Worm (Caenorhabditis elegans): ENCODE data around the gene Y57G11C.51.

The Y57G11C.51 gene

DNA sequence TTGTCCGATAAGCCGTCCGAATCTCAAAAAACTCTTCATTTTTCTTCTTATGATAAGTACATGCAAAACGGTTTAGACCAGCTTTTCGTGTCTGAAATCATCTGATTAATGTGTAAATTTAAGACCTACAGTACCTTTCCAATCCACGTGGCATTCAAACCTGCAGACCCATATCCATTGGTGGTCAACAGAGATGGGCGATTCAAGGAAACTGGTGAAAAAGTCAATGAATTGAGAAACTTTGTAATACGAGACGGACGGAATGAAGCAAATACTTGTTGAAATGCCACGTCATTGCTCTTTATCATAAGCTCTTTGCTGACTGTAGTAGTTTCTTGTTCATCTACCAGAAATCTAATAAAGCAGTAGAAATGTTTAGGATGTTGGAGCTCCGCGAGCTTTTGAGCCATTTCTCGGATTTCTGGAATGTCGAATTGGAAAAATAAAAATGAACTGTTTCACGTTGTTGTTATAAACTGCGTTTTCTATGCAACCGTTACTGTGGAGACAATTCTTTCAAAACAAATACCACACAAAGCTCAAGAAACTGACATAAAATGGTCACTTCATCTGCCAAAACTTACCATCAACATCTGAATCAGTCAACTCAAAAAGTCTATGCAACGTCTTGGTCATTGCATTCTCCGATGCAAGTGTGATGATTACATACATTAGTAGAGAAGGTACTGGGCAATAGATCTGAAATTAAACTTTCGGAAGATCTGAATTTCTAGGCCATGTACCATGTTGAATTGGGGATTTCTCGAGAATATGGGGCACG, 10.2 kb downstream of the Y57G11C.51 start:
- TF ChIP-seq ztf-29 (GFP tag; IDR thresholded peaks at IDR 0.05): no peak
- no peak for TF ChIP-seq cog-1 (tag; optimal IDR thresholded peaks at IDR 0.05)
- no peak for TF ChIP-seq ztf-23 (GFP tag; IDR thresholded peaks at IDR 0.05)
- TF ChIP-seq tab-1 (GFP tag; IDR thresholded peaks at IDR 0.05): no peak
- TF ChIP-seq med-1 (GFP tag; optimal IDR thresholded peaks at IDR 0.05; ENCODE audit: insufficient read depth): no peak
- no peak for TF ChIP-seq T22C8.4 (GFP tag; IDR thresholded peaks at IDR 0.05)
- TF ChIP-seq klf-2 (GFP tag; conservative IDR thresholded peaks at IDR 0.05): no peak
- no peak for TF ChIP-seq ref-1 (GFP tag; conservative IDR thresholded peaks at IDR 0.05)
- TF ChIP-seq flt-1 (GFP tag; IDR thresholded peaks at IDR 0.05): no peak

DNA sequence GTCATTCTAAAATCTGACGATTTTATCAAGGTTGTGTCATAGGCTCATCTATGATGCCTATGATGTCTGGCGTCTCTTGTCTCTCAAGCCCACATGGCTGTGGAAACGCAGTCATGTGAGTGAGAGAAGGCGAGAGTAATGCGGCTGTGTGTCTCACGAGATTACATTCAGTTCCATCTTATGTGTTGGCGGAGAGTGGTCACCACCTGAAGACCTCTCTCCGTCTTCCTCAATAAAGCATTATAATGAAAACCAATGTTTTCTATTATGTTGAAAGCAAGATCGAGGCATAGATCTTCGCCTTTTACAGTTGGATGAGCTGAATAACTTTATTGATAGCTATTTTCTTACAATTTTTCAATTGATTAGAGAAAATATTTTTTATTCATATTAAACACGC, 11.0 kb downstream of the Y57G11C.51 start:
- TF ChIP-seq cog-1 (tag; optimal IDR thresholded peaks at IDR 0.05): peak; percentile 12

DNA sequence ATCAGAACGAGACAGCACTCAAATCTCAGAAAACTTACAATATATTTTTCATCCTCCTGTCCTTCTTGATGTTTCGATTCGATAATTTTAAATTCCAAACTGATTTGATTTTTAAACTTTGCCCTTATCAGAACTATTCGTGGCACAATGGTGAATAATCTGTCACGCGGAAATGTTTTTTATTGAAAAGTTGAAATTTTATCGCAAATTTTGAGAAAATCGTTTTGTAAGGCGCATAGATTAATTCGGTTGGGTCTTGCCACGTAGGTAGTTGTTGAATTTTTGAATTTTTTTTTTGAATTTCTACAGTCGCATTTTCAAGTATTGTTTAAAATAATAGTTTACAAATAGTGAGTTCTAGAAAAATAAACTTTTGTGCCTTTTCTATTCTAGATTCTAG, 13.5 kb downstream of the Y57G11C.51 start, which contains the start of gene ptp-5.2:
Gene ptp-5.2, minus strand, starts transcription at position 101 of the 400 bp plus-strand sequence.
- TF ChIP-seq T22C8.4 (GFP tag; IDR thresholded peaks at IDR 0.05) (no peak), flt-1 (GFP tag; IDR thresholded peaks at IDR 0.05) (no peak), ref-1 (GFP tag; conservative IDR thresholded peaks at IDR 0.05) (no peak), ztf-29 (GFP tag; IDR thresholded peaks at IDR 0.05) (no peak), cog-1 (tag; optimal IDR thresholded peaks at IDR 0.05) (no peak), klf-2 (GFP tag; conservative IDR thresholded peaks at IDR 0.05) (no peak), ztf-23 (GFP tag; IDR thresholded peaks at IDR 0.05) (no peak), tab-1 (GFP tag; IDR thresholded peaks at IDR 0.05) (no peak), med-1 (GFP tag; optimal IDR thresholded peaks at IDR 0.05; ENCODE audit: insufficient read depth) (no peak)

- no peak for TF ChIP-seq ztf-29 (GFP tag; IDR thresholded peaks at IDR 0.05)
- no peak for TF ChIP-seq cog-1 (tag; optimal IDR thresholded peaks at IDR 0.05)
- TF ChIP-seq tab-1 (GFP tag; IDR thresholded peaks at IDR 0.05): no peak
- no peak for TF ChIP-seq ztf-23 (GFP tag; IDR thresholded peaks at IDR 0.05)
- no peak for TF ChIP-seq klf-2 (GFP tag; conservative IDR thresholded peaks at IDR 0.05)
- TF ChIP-seq med-1 (GFP tag; optimal IDR thresholded peaks at IDR 0.05; ENCODE audit: insufficient read depth): no peak
- TF ChIP-seq T22C8.4 (GFP tag; IDR thresholded peaks at IDR 0.05): no peak
- TF ChIP-seq flt-1 (GFP tag; IDR thresholded peaks at IDR 0.05): no peak
- TF ChIP-seq ref-1 (GFP tag; conservative IDR thresholded peaks at IDR 0.05): no peak
These were observed 14.7 kb downstream of the Y57G11C.51 start for ce11 chrIV:14759662-14760061.

- TF ChIP-seq cog-1 (tag; optimal IDR thresholded peaks at IDR 0.05) (no peak), flt-1 (GFP tag; IDR thresholded peaks at IDR 0.05) (no peak), T22C8.4 (GFP tag; IDR thresholded peaks at IDR 0.05) (no peak), klf-2 (GFP tag; conservative IDR thresholded peaks at IDR 0.05) (no peak), med-1 (GFP tag; optimal IDR thresholded peaks at IDR 0.05; ENCODE audit: insufficient read depth) (no peak), ztf-29 (GFP tag; IDR thresholded peaks at IDR 0.05) (no peak), ztf-23 (GFP tag; IDR thresholded peaks at IDR 0.05) (no peak), ref-1 (GFP tag; conservative IDR thresholded peaks at IDR 0.05) (no peak), tab-1 (GFP tag; IDR thresholded peaks at IDR 0.05) (no peak)
These were observed 16.6 kb downstream of the Y57G11C.51 start for ce11 chrIV:14757786-14758185.

DNA sequence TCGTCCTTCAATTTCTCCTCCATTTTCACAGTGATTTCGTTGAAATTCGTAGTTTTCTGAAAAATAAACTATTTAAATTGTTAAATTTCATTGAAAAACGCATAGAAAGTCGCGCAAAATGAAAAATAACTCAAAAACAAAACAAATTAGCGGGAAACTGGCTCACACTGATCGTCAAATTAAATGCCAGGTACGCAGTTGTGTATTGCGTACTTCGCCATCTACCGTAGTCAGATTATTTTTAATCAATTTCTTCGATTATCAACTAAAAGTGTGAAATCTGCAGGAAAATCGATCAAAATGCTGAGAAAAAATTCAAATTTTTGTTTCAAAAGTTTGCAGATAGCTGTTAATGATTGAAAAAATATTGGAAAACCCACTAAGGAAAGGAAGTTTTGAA, 19.4 kb downstream of the Y57G11C.51 start, which contains the start of gene Y57G11C.499:
Gene Y57G11C.499, minus strand, starts transcription at position 23 of the 400 bp plus-strand sequence.
- no peak for TF ChIP-seq med-1 (GFP tag; optimal IDR thresholded peaks at IDR 0.05; ENCODE audit: insufficient read depth)
- no peak for TF ChIP-seq flt-1 (GFP tag; IDR thresholded peaks at IDR 0.05)

- TF ChIP-seq klf-2 (GFP tag; conservative IDR thresholded peaks at IDR 0.05): no peak
- no peak for TF ChIP-seq tab-1 (GFP tag; IDR thresholded peaks at IDR 0.05)
- TF ChIP-seq cog-1 (tag; optimal IDR thresholded peaks at IDR 0.05): no peak
- TF ChIP-seq T22C8.4 (GFP tag; IDR thresholded peaks at IDR 0.05): no peak
- TF ChIP-seq med-1 (GFP tag; optimal IDR thresholded peaks at IDR 0.05; ENCODE audit: insufficient read depth): no peak
These were observed 32.4 kb downstream of the Y57G11C.51 start for ce11 chrIV:14741926-14742325.

DNA sequence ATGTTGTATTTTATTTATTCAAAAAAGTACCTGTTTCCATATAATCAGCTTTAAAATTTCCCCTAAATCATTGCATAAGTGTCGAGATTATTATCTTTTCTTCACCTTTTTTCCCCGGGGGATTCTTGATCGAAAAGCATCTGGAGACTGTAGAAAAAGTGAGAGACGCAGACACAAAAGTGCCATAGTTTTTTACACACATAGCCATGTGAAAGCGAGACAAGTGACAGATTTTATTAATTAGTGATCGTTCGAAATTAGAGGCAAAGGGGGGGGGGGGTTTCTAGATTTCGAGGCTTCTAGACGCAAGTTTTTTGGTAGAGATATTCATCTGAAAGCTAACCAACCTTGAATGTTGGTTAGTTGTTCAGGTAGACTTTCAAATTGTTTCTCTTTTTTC, 45.1 kb downstream of the Y57G11C.51 start:
- no peak for TF ChIP-seq med-1 (GFP tag; optimal IDR thresholded peaks at IDR 0.05; ENCODE audit: insufficient read depth)
- TF ChIP-seq cog-1 (tag; optimal IDR thresholded peaks at IDR 0.05): no peak
- TF ChIP-seq tab-1 (GFP tag; IDR thresholded peaks at IDR 0.05): no peak
- no peak for TF ChIP-seq ztf-23 (GFP tag; IDR thresholded peaks at IDR 0.05)
- no peak for TF ChIP-seq klf-2 (GFP tag; conservative IDR thresholded peaks at IDR 0.05)
- TF ChIP-seq ref-1 (GFP tag; conservative IDR thresholded peaks at IDR 0.05): no peak
- no peak for TF ChIP-seq T22C8.4 (GFP tag; IDR thresholded peaks at IDR 0.05)
- no peak for TF ChIP-seq ztf-29 (GFP tag; IDR thresholded peaks at IDR 0.05)
- TF ChIP-seq flt-1 (GFP tag; IDR thresholded peaks at IDR 0.05): no peak

DNA sequence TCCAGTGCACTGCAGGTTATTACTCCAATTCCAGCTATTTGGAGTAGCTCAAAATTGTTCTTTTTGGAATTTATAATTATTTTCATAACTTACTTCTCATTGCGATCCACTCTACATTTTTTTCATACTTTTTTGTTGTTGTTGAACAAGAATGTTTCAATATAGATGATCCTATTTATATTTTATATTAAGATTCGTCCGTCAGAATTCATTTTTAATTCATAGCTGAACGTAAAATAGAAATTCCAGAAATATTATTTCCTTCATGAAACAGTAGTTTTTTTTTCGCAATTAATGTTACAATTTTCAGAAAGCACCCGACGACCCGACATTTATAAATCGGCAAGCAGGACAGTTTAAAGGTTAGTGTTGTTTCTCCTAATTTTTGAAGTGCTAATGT, 46.1 kb downstream of the Y57G11C.51 start, which contains the start of gene Y57G11C.42:
Gene Y57G11C.42, plus strand, starts transcription at position 301 of the 400 bp plus-strand sequence.
- TF ChIP-seq ztf-23 (GFP tag; IDR thresholded peaks at IDR 0.05) (no peak), klf-2 (GFP tag; conservative IDR thresholded peaks at IDR 0.05) (no peak), ztf-29 (GFP tag; IDR thresholded peaks at IDR 0.05) (no peak), tab-1 (GFP tag; IDR thresholded peaks at IDR 0.05) (no peak), cog-1 (tag; optimal IDR thresholded peaks at IDR 0.05) (no peak), med-1 (GFP tag; optimal IDR thresholded peaks at IDR 0.05; ENCODE audit: insufficient read depth) (no peak), T22C8.4 (GFP tag; IDR thresholded peaks at IDR 0.05) (no peak), flt-1 (GFP tag; IDR thresholded peaks at IDR 0.05) (no peak), ref-1 (GFP tag; conservative IDR thresholded peaks at IDR 0.05) (no peak)

Measured in whole organism, midembryonic.